Worm (Caenorhabditis elegans) whole organism, young adult: ENCODE measurements around the gene hpl-2.

Experiments
- B0019.2 ChIP-seq: fragments of 200-800 bp; sonication (Bioruptor generic); conservative IDR thresholded peaks from 2 replicates; pipeline ENCODE4 v1.3.6; 2022; ENCODE audit warnings: missing genetic modification reagents, missing genetic modification characterization, missing compliant biosample characterization
- B0261.1 ChIP-seq: sonication (generic microtip); optimal IDR thresholded peaks from 2 replicates; lab custom pipeline; 2016; ENCODE audit warnings: mild to moderate bottlenecking, missing genetic modification characterization, moderate library complexity, missing compliant biosample characterization
- C17E4.6 ChIP-seq: fragments of 200-800 bp; sonication (Bioruptor generic); IDR thresholded peaks from 2 replicates; pipeline ENCODE4 v1.3.6; 2022; ENCODE audit warnings: missing genetic modification reagents, missing genetic modification characterization, missing compliant biosample characterization
- F10E7.11 ChIP-seq: sonication (generic microtip); optimal IDR thresholded peaks from 2 replicates; lab custom pipeline; 2017; ENCODE audit warnings: mild to moderate bottlenecking, missing genetic modification characterization, moderate library complexity, missing compliant biosample characterization
- F33H1.4 ChIP-seq: fragments of 200-800 bp; sonication (Bioruptor generic); IDR thresholded peaks from 2 replicates; pipeline ENCODE4 v1.3.6; 2022; ENCODE audit warnings: missing genetic modification reagents, missing genetic modification characterization, missing compliant biosample characterization
- F39B2.1 ChIP-seq: fragments of 200-800 bp; sonication (Bioruptor generic); IDR thresholded peaks from 2 replicates; pipeline ENCODE4 v1.3.6; 2022; ENCODE audit warnings: missing genetic modification reagents, missing genetic modification characterization, missing compliant biosample characterization
- T07F8.4 ChIP-seq: sonication (generic microtip); optimal IDR thresholded peaks from 2 replicates; lab custom pipeline; 2016; ENCODE audit warnings: mild to moderate bottlenecking, missing genetic modification characterization, moderate library complexity, missing compliant biosample characterization
- ZK185.1 ChIP-seq: sonication (generic microtip); optimal IDR thresholded peaks from 2 replicates; lab custom pipeline; 2016; ENCODE audit warnings: mild to moderate bottlenecking, missing genetic modification characterization, missing compliant biosample characterization; ENCODE audit not compliant: poor library complexity, severe bottlenecking
- ama-1 ChIP-seq, 3 experiments: fragments of 150-350 bp in 1 of 3; sonication (generic microtip) in 2 of 3; optimal IDR thresholded peaks; 2 replicates each; lab custom pipeline; 2014 to 2018; ENCODE audit warnings: missing biosample characterization in 2 of 3, missing genetic modification characterization in 2 of 3, missing genetic modification reagents in 2 of 3
- atf-7 ChIP-seq: sonication (generic microtip); optimal IDR thresholded peaks from 2 replicates; lab custom pipeline; 2017; ENCODE audit warnings: mild to moderate bottlenecking, missing genetic modification characterization, missing compliant biosample characterization
- attf-5 ChIP-seq: fragments of 200-800 bp; sonication (Bioruptor generic); optimal IDR thresholded peaks from 2 replicates; lab custom pipeline; 2018; ENCODE audit warnings: mild to moderate bottlenecking, missing genetic modification characterization, missing compliant biosample characterization
- bed-1 ChIP-seq: fragments of 200-800 bp; sonication (Bioruptor generic); IDR thresholded peaks from 2 replicates; pipeline ENCODE4 v1.3.6; 2022; ENCODE audit warnings: missing genetic modification reagents, missing genetic modification characterization, missing compliant biosample characterization
- bed-2 ChIP-seq: fragments of 200-800 bp; sonication (Bioruptor generic); IDR thresholded peaks from 2 replicates; pipeline ENCODE4 v1.3.6; 2022; ENCODE audit warnings: missing genetic modification reagents, missing genetic modification characterization, missing compliant biosample characterization
- cebp-1 ChIP-seq, 2 experiments: fragments of 200-800 bp in 1 of 2; sonication (Bioruptor generic) in 1 of 2; sonication (generic microtip) in 1 of 2; IDR thresholded peaks in 1 of 2; optimal IDR thresholded peaks in 1 of 2; 2 replicates each; pipeline versions ENCODE4 v1.3.6 to Lab custom; 2017 to 2022; ENCODE audit warnings: missing compliant biosample characterization in 2 of 2, missing genetic modification characterization in 2 of 2, mild to moderate bottlenecking in 1 of 2, missing genetic modification reagents in 1 of 2, moderate library complexity in 1 of 2
- die-1 ChIP-seq: sonication (generic microtip); optimal IDR thresholded peaks from 2 replicates; lab custom pipeline; 2016; ENCODE audit warnings: missing genotype, mild to moderate bottlenecking, missing genetic modification characterization, missing compliant biosample characterization
- dox-1 ChIP-seq: fragments of 200-800 bp; sonication (Bioruptor generic); IDR thresholded peaks from 2 replicates; pipeline ENCODE4 v1.3.6; 2022; ENCODE audit warnings: missing genetic modification reagents, missing genetic modification characterization, missing compliant biosample characterization
- dpff-1 ChIP-seq: sonication (generic microtip); optimal IDR thresholded peaks from 2 replicates; lab custom pipeline; 2017; ENCODE audit warnings: mild to moderate bottlenecking, missing genetic modification characterization, missing compliant biosample characterization
- dpl-1 ChIP-seq: fragments of 150-350 bp; optimal IDR thresholded peaks from 2 replicates; lab custom pipeline; 2014; ENCODE audit warnings: missing biosample characterization, missing genetic modification reagents, missing genetic modification characterization
- egl-18 ChIP-seq: fragments of 200-800 bp; sonication (Bioruptor generic); IDR thresholded peaks from 2 replicates; pipeline ENCODE4 v1.3.6; 2022; ENCODE audit warnings: missing genetic modification reagents, missing genetic modification characterization, missing compliant biosample characterization
- egl-44 ChIP-seq: fragments of 200-800 bp; sonication (Bioruptor generic); IDR thresholded peaks from 2 replicates; pipeline ENCODE4 v1.3.6; 2022; ENCODE audit warnings: missing genetic modification reagents, missing genetic modification characterization, missing compliant biosample characterization
- ets-4 ChIP-seq: fragments of 200-800 bp; sonication (Bioruptor generic); optimal IDR thresholded peaks from 2 replicates; lab custom pipeline; 2018; ENCODE audit warnings: mild to moderate bottlenecking, missing genetic modification characterization, missing compliant biosample characterization
- hrde-1 ChIP-seq: sonication (generic microtip); optimal IDR thresholded peaks from 2 replicates; lab custom pipeline; 2016; ENCODE audit warnings: missing genetic modification characterization, mild to moderate bottlenecking, missing compliant biosample characterization, moderate library complexity, missing genotype, missing genetic modification reagents, borderline replicate concordance
- let-526 ChIP-seq: fragments of 200-800 bp; sonication (Bioruptor generic); IDR thresholded peaks from 2 replicates; pipeline ENCODE4 v1.3.6; 2022; ENCODE audit warnings: missing genetic modification reagents, missing genetic modification characterization, missing compliant biosample characterization
- lin-40 ChIP-seq: sonication (generic microtip); optimal IDR thresholded peaks from 2 replicates; lab custom pipeline; 2016; ENCODE audit warnings: missing genetic modification characterization, mild to moderate bottlenecking, missing compliant biosample characterization, missing genotype, missing genetic modification reagents
- lsl-1 ChIP-seq: fragments of 200-800 bp; sonication (Bioruptor generic); optimal IDR thresholded peaks from 2 replicates; lab custom pipeline; 2018; ENCODE audit warnings: mild to moderate bottlenecking, missing genetic modification characterization, moderate library complexity, missing compliant biosample characterization
- madf-6 ChIP-seq: fragments of 200-800 bp; sonication (Bioruptor generic); IDR thresholded peaks from 2 replicates; pipeline ENCODE4 v1.3.6; 2022; ENCODE audit warnings: missing genetic modification reagents, missing genetic modification characterization, missing compliant biosample characterization
- mcd-1 ChIP-seq: fragments of 200-800 bp; sonication (Bioruptor generic); IDR thresholded peaks from 2 replicates; pipeline ENCODE4 v1.3.6; 2022; ENCODE audit warnings: missing genetic modification reagents, missing genetic modification characterization, missing compliant biosample characterization
- nhr-179 ChIP-seq: sonication (generic microtip); optimal IDR thresholded peaks from 2 replicates; lab custom pipeline; 2016; ENCODE audit warnings: mild to moderate bottlenecking, missing genetic modification characterization, missing compliant biosample characterization
- nhr-27 ChIP-seq: fragments of 200-800 bp; sonication (Bioruptor generic); optimal IDR thresholded peaks from 2 replicates; lab custom pipeline; 2018; ENCODE audit warnings: mild to moderate bottlenecking, missing genetic modification characterization, moderate library complexity, missing compliant biosample characterization
- nhr-80 ChIP-seq: sonication (generic microtip); optimal IDR thresholded peaks from 2 replicates; lab custom pipeline; 2016; ENCODE audit warnings: missing genetic modification characterization, missing compliant biosample characterization
- nhr-90 ChIP-seq: sonication (generic microtip); optimal IDR thresholded peaks from 2 replicates; lab custom pipeline; 2016; ENCODE audit warnings: missing genotype, mild to moderate bottlenecking, missing genetic modification characterization, missing compliant biosample characterization
- rcor-1 ChIP-seq: fragments of 200-800 bp; sonication (Bioruptor generic); IDR thresholded peaks from 2 replicates; pipeline ENCODE4 v1.3.6; 2022; ENCODE audit warnings: missing genetic modification reagents, missing genetic modification characterization, missing compliant biosample characterization
- sdz-38 ChIP-seq: sonication (generic microtip); optimal IDR thresholded peaks from 2 replicates; lab custom pipeline; 2016; ENCODE audit warnings: missing genotype, missing genetic modification characterization, missing compliant biosample characterization
- snpc-1.1 ChIP-seq: sonication (generic microtip); optimal IDR thresholded peaks from 2 replicates; lab custom pipeline; 2017; ENCODE audit warnings: missing genetic modification characterization, mild to moderate bottlenecking, missing compliant biosample characterization, antibody characterized with exemption, moderate library complexity, missing genotype, missing genetic modification reagents; ENCODE audit not compliant: insufficient read depth
- unc-130 ChIP-seq: sonication (generic microtip); optimal IDR thresholded peaks from 2 replicates; lab custom pipeline; 2016; ENCODE audit warnings: missing genetic modification reagents, missing genetic modification characterization, missing compliant biosample characterization
- ztf-28 ChIP-seq: fragments of 200-800 bp; sonication (Bioruptor generic); IDR thresholded peaks from 2 replicates; pipeline ENCODE4 v1.3.6; 2022; ENCODE audit warnings: missing genetic modification reagents, missing genetic modification characterization, missing compliant biosample characterization
- ztf-3 ChIP-seq: fragments of 200-800 bp; sonication (Bioruptor generic); optimal IDR thresholded peaks from 2 replicates; lab custom pipeline; 2018; ENCODE audit warnings: mild to moderate bottlenecking, missing genetic modification characterization, missing compliant biosample characterization

The hpl-2 gene

ce11 chrIII:10783052-10783451 is 27.7 kb upstream of the hpl-2 start:
- no peak for TF ChIP-seq nhr-27 (tag; lab: Kevin White, UChicago)
- peak; percentile 0 for TF ChIP-seq nhr-80 (tag; lab: Kevin White, UChicago)

- TF ChIP-seq ztf-28 (GFP tag; lab: Robert Waterston, UW) (no peak), F33H1.4 (GFP tag; lab: Robert Waterston, UW) (no peak), ets-4 (GFP tag; lab: Kevin White, UChicago) (no peak), die-1 (tag; lab: Kevin White, UChicago) (no peak)
These were observed 26.2 kb upstream of the hpl-2 start, which contains the start of gene ptr-19 for ce11 chrIII:10781553-10781952. Gene ptr-19 (plus strand): TSS chrIII:10781853.

- TF ChIP-seq T07F8.4 (tag; lab: Kevin White, UChicago) (no peak), bed-1 (GFP tag; lab: Robert Waterston, UW) (no peak), dpff-1 (tag; lab: Kevin White, UChicago) (no peak), egl-18 (GFP tag; lab: Robert Waterston, UW) (no peak), hrde-1 (no peak), ztf-3 (GFP tag; lab: Kevin White, UChicago) (no peak)
These were observed 14.4 kb upstream of the hpl-2 start for ce11 chrIII:10769693-10770092.

- TF ChIP-seq atf-7 (tag; lab: Kevin White, UChicago), result peak; percentile 7
- no peak for TF ChIP-seq C17E4.6 (GFP tag; lab: Robert Waterston, UW)
- TF ChIP-seq cebp-1 (GFP tag; IDR thresholded peaks at IDR 0.05; lab: Robert Waterston, UW), result no peak
- TF ChIP-seq cebp-1 (tag; optimal IDR thresholded peaks at IDR 0.05; lab: Kevin White, UChicago), result peak; percentile 48
- peak; percentile 75 for TF ChIP-seq ama-1 (optimal IDR thresholded peaks at IDR 0.05; lab: Kevin White, UChicago)
- TF ChIP-seq ama-1 (GFP tag; optimal IDR thresholded peaks at IDR 0.05; lab: Kevin White, UChicago), result no peak
- no peak for TF ChIP-seq F39B2.1 (GFP tag; lab: Robert Waterston, UW)
These were observed 7.7 kb upstream of the hpl-2 start, which contains the start of gene dpy-28 for ce11 chrIII:10763032-10763431. Gene dpy-28 (plus strand): TSS chrIII:10763131.

- peak; percentile 98 for TF ChIP-seq cebp-1 (GFP tag; IDR thresholded peaks at IDR 0.05; lab: Robert Waterston, UW)
- peak; percentile 99 for TF ChIP-seq cebp-1 (tag; optimal IDR thresholded peaks at IDR 0.05; lab: Kevin White, UChicago)
- TF ChIP-seq madf-6 (GFP tag; lab: Robert Waterston, UW), result peak; percentile 98
- peak; percentile 99 for TF ChIP-seq rcor-1 (GFP tag; lab: Robert Waterston, UW)
- peak; percentile 99 for TF ChIP-seq mcd-1 (GFP tag; lab: Robert Waterston, UW)
- peak; percentile 96 for TF ChIP-seq lsl-1 (GFP tag; lab: Kevin White, UChicago)
- peak; percentile 99 for TF ChIP-seq F10E7.11 (tag; lab: Kevin White, UChicago)
- TF ChIP-seq sdz-38 (tag; lab: Kevin White, UChicago), result no peak
- TF ChIP-seq B0019.2 (GFP tag; lab: Robert Waterston, UW), result peak; percentile 98
- peak; percentile 100 for TF ChIP-seq attf-5 (GFP tag; lab: Kevin White, UChicago)
- peak; percentile 100 for TF ChIP-seq dpl-1 (GFP tag; lab: Kevin White, UChicago)
- peak; percentile 38 for TF ChIP-seq nhr-179 (tag; lab: Kevin White, UChicago)
- peak; percentile 99 for TF ChIP-seq ZK185.1 (tag; lab: Kevin White, UChicago)
- peak; percentile 96 for TF ChIP-seq T07F8.4 (tag; lab: Kevin White, UChicago)
- peak; percentile 54 for TF ChIP-seq B0261.1
- peak; percentile 99 for TF ChIP-seq nhr-90
- peak; percentile 85 for TF ChIP-seq snpc-1.1 (tag; lab: Kevin White, UChicago)
- TF ChIP-seq lin-40 (tag; lab: Kevin White, UChicago), result peak; percentile 99
- TF ChIP-seq dox-1 (GFP tag; lab: Robert Waterston, UW), result peak; percentile 100
- TF ChIP-seq bed-2, result peak; percentile 99
- peak; percentile 95 for TF ChIP-seq hrde-1
- TF ChIP-seq unc-130 (GFP tag; lab: Kevin White, UChicago), result peak; percentile 98
- TF ChIP-seq let-526 (GFP tag; lab: Robert Waterston, UW), result peak; percentile 100
- peak; percentile 99 for TF ChIP-seq egl-44 (GFP tag; lab: Robert Waterston, UW)
These were observed 4.0 kb upstream of the hpl-2 start, which contains the start of gene tasp-1 for ce11 chrIII:10759050-10760023. Gene tasp-1 (plus strand): TSS chrIII:10759307.
